Fruit fly (Drosophila melanogaster): ENCODE results near the gene CG7896.

The CG7896 gene

DNA sequence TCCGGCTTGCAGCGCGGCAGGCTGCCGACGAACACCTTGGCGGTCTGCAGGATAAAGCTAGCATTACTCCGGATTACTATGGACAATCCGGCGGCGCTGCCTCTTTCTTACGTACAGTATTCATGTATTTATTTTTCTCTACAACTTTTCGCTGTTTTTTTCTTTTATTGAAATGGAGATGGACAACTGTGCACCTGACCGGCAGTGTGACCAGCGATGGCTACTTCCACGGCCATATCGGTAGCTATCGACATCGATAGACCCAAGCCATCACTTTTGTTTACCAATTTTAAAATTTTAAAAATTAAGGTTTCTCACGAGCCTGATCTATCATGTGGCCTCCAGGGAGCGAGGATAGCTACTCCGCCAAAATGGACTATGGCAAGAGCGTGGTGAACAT is 11.8 kb downstream of the CG7896 start, which contains the start of the genes CG7903 and Sas-6:
Gene CG7903, minus strand, starts transcription at position 197 of the 400 bp plus-strand sequence.
Gene Sas-6, plus strand, starts transcription at position 323 of the 400 bp plus-strand sequence.
- TF ChIP-seq fd96Ca (GFP tag; IDR thresholded peaks at IDR 0.05) (no peak), CG32121 (GFP tag; IDR thresholded peaks at IDR 0.05) (no peak), CG17806 (tag; optimal IDR thresholded peaks at IDR 0.05) (no peak), CG34367 (tag; optimal IDR thresholded peaks at IDR 0.05) (no peak), CG4496 (GFP tag; IDR thresholded peaks at IDR 0.05) (peak; percentile 44; the same call in 1 of the 3 replicates), CG12605 (GFP tag; IDR thresholded peaks at IDR 0.05) (no peak), CG10348 (GFP tag; IDR thresholded peaks at IDR 0.05) (no peak), Snoo (tag; optimal IDR thresholded peaks at IDR 0.05) (no peak)

dm6 chr3R:29997607-29998236 is 14.5 kb downstream of the CG7896 start, which contains the start of the genes CG15525 and CG11504:
Gene CG15525, minus strand, starts transcription at chr3R:29997676.
Gene CG11504, plus strand, starts transcription at chr3R:29997900.
- TF ChIP-seq CG8301 (tag; optimal IDR thresholded peaks at IDR 0.05) = no peak
- TF ChIP-seq rn (GFP tag; IDR thresholded peaks at IDR 0.05) = no peak
- TF ChIP-seq Ets98B (GFP tag; IDR thresholded peaks at IDR 0.05) = peak; percentile 19; the same call in 1 of the 2 replicates
- no peak for TF ChIP-seq CG32121 (GFP tag; IDR thresholded peaks at IDR 0.05)
- no peak for TF ChIP-seq CG8159 (tag; optimal IDR thresholded peaks at IDR 0.05)
- TF ChIP-seq CG17806 (tag; optimal IDR thresholded peaks at IDR 0.05) = no peak
- TF ChIP-seq Snoo (tag; optimal IDR thresholded peaks at IDR 0.05) = no peak
- no peak for TF ChIP-seq CG13204 (GFP tag; optimal IDR thresholded peaks at IDR 0.05)
- TF ChIP-seq D1 (tag; optimal IDR thresholded peaks at IDR 0.05) = no peak

DNA sequence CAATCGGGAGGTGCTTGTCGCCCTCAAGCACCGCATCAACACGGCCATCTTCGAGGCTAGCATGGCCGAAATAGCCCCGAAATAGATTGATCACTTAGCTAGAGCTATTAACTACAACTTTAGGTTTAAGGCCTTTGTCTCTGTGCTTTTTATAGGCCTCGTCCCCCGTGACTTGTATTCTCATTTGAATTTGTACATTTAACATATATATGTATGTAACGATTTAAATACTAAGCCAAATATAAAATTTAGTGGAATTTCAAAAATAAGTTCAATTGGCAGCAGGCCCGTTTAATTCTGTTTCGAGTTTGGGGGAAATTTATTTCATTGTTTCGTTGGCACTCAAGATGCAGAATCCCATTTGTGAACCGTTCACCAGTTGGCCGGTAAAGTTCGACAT is 16.3 kb downstream of the CG7896 start, which contains the start of gene CG34298:
Gene CG34298, plus strand, starts transcription at position 301 of the 400 bp plus-strand sequence.
- no peak for TF ChIP-seq Snoo (tag; optimal IDR thresholded peaks at IDR 0.05)
- TF ChIP-seq CG17806 (tag; optimal IDR thresholded peaks at IDR 0.05) = no peak
- no peak for TF ChIP-seq EcR (GFP tag; optimal IDR thresholded peaks at IDR 0.05)
- TF ChIP-seq CG8301 (tag; optimal IDR thresholded peaks at IDR 0.05) = no peak
- TF ChIP-seq CG8159 (tag; optimal IDR thresholded peaks at IDR 0.05) = no peak
- TF ChIP-seq CG12605 (GFP tag; IDR thresholded peaks at IDR 0.05) = no peak
- TF ChIP-seq fd96Ca (GFP tag; IDR thresholded peaks at IDR 0.05) = no peak
- no peak for TF ChIP-seq rn (GFP tag; IDR thresholded peaks at IDR 0.05)

- TF ChIP-seq fd96Ca (GFP tag; IDR thresholded peaks at IDR 0.05) (no peak), CG10348 (GFP tag; IDR thresholded peaks at IDR 0.05) (no peak), CG17806 (tag; optimal IDR thresholded peaks at IDR 0.05) (no peak), CG13204 (GFP tag; optimal IDR thresholded peaks at IDR 0.05) (no peak), Snoo (tag; optimal IDR thresholded peaks at IDR 0.05) (no peak), CG4496 (GFP tag; IDR thresholded peaks at IDR 0.05) (no peak), CG12605 (GFP tag; IDR thresholded peaks at IDR 0.05) (no peak), CG8301 (tag; optimal IDR thresholded peaks at IDR 0.05) (no peak)
Measured at dm6 chr3R:30000286-30000685, 17.1 kb downstream of the CG7896 start, which contains the start of gene Tace. Gene Tace, plus strand, starts transcription at chr3R:30000530.

DNA sequence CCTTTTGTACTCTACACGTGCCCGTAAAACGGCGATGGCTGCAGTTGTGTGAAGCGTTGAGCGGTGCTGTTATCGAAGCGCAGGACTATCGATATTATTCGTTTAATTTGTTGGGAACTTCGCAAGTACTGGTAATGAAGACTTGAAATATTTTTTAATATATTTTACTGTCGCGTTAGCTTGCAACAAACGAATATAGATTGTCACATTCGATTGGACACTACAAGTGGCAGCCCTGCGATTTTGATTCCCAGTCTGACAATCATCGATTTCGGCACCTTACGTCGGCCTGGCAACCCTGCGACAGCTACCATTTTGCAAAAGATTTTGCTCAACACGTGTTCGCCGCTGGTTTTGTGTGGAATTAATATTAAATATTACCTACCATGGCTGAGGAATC is 21.4 kb downstream of the CG7896 start, which contains the start of the genes Nlp and Nph:
Gene Nlp, plus strand, starts transcription at position 138 of the 400 bp plus-strand sequence.
Gene Nph, minus strand, starts transcription at position 214 of the 400 bp plus-strand sequence.
- TF ChIP-seq D1 (tag; optimal IDR thresholded peaks at IDR 0.05) (no peak), CG12605 (GFP tag; IDR thresholded peaks at IDR 0.05) (no peak), CG17806 (tag; optimal IDR thresholded peaks at IDR 0.05) (no peak), Snoo (tag; optimal IDR thresholded peaks at IDR 0.05) (peak; percentile 14), CG14655 (GFP tag; optimal IDR thresholded peaks at IDR 0.05) (no peak), Ets98B (GFP tag; IDR thresholded peaks at IDR 0.05) (no peak), Pif1A (GFP tag; optimal IDR thresholded peaks at IDR 0.05) (no peak), EcR (GFP tag; optimal IDR thresholded peaks at IDR 0.05) (no peak)

- TF ChIP-seq CG12605 (GFP tag; IDR thresholded peaks at IDR 0.05) = peak; percentile 82
- peak; percentile 53 for TF ChIP-seq Pif1B (GFP tag; optimal IDR thresholded peaks at IDR 0.05)
- TF ChIP-seq CG14655 (GFP tag; optimal IDR thresholded peaks at IDR 0.05) = peak; percentile 63
- peak; percentile 44 for TF ChIP-seq CG8159 (tag; optimal IDR thresholded peaks at IDR 0.05)
- peak; percentile 86 for TF ChIP-seq gl (tag; optimal IDR thresholded peaks at IDR 0.05)
- TF ChIP-seq Pif1A (GFP tag; optimal IDR thresholded peaks at IDR 0.05) = no peak
- TF ChIP-seq Ets98B (GFP tag; IDR thresholded peaks at IDR 0.05) = peak; percentile 76
- peak; percentile 34 for TF ChIP-seq CG34367 (tag; optimal IDR thresholded peaks at IDR 0.05)
- TF ChIP-seq rn (GFP tag; IDR thresholded peaks at IDR 0.05) = no peak
- TF ChIP-seq EcR (GFP tag; optimal IDR thresholded peaks at IDR 0.05) = peak; percentile 60
- TF ChIP-seq CG17806 (tag; optimal IDR thresholded peaks at IDR 0.05) = peak; percentile 42
- TF ChIP-seq CG10348 (GFP tag; IDR thresholded peaks at IDR 0.05) = no peak
- peak; percentile 39 for TF ChIP-seq CG8301 (tag; optimal IDR thresholded peaks at IDR 0.05)
- no peak for TF ChIP-seq D1 (tag; optimal IDR thresholded peaks at IDR 0.05)
- TF ChIP-seq CG13204 (GFP tag; optimal IDR thresholded peaks at IDR 0.05) = no peak
- no peak for TF ChIP-seq Snoo (tag; optimal IDR thresholded peaks at IDR 0.05)
- TF ChIP-seq fd96Ca (GFP tag; IDR thresholded peaks at IDR 0.05) = peak; percentile 55; the same call in 1 of the 3 replicates
- TF ChIP-seq CG9948 (tag; optimal IDR thresholded peaks at IDR 0.05) = no peak
- peak; percentile 87 for TF ChIP-seq CG4496 (GFP tag; IDR thresholded peaks at IDR 0.05)
- no peak for TF ChIP-seq CG32121 (GFP tag; IDR thresholded peaks at IDR 0.05)
- peak; percentile 45 for TF ChIP-seq CG15710 (tag; optimal IDR thresholded peaks at IDR 0.05)
Measured at dm6 chr3R:30005332-30005979, 22.2 kb downstream of the CG7896 start.

Measured in whole organism, pupa.